Worm (Caenorhabditis elegans) whole organism, young adult: ENCODE results near the gene F35D2.6.

Experiments used
- F49E8.2 ChIP-seq: sonication (generic microtip); optimal IDR thresholded peaks from 3 replicates; lab custom pipeline; 2017; ENCODE audit warnings: missing genetic modification characterization, mild to moderate bottlenecking, missing compliant biosample characterization, antibody characterized with exemption, moderate library complexity; ENCODE audit not compliant: insufficient read depth
- Y67H2A.10 ChIP-seq: fragments of 200-800 bp; sonication (Bioruptor generic); conservative IDR thresholded peaks from 2 replicates; pipeline ENCODE4 v1.3.6; 2022; ENCODE audit warnings: missing genetic modification reagents, missing genetic modification characterization, missing compliant biosample characterization
- ccch-3 ChIP-seq: fragments of 200-800 bp; sonication (Bioruptor generic); optimal IDR thresholded peaks from 2 replicates; lab custom pipeline; 2018; ENCODE audit warnings: mild to moderate bottlenecking, missing genetic modification characterization, missing compliant biosample characterization
- ets-4 ChIP-seq: fragments of 200-800 bp; sonication (Bioruptor generic); optimal IDR thresholded peaks from 2 replicates; lab custom pipeline; 2018; ENCODE audit warnings: mild to moderate bottlenecking, missing genetic modification characterization, missing compliant biosample characterization
- lin-35 ChIP-seq, 3 experiments: fragments of 150-350 bp in 2 of 3; sonication (generic microtip) in 1 of 3; optimal IDR thresholded peaks; 2 replicates each; lab custom pipeline; 2014 to 2018; ENCODE audit warnings: missing biosample characterization in 3 of 3, missing genetic modification characterization in 3 of 3, missing genetic modification reagents in 3 of 3
- mxl-1 ChIP-seq: sonication (generic microtip); optimal IDR thresholded peaks from 2 replicates; lab custom pipeline; 2016; ENCODE audit warnings: missing genetic modification characterization, missing compliant biosample characterization
- nfya-1 ChIP-seq: sonication (generic microtip); optimal IDR thresholded peaks from 2 replicates; lab custom pipeline; 2017; ENCODE audit warnings: antibody characterized with exemption, missing compliant biosample characterization, missing genetic modification characterization, borderline replicate concordance; ENCODE audit not compliant: insufficient read depth
- nhr-120 ChIP-seq: fragments of 200-800 bp; sonication (Bioruptor generic); IDR thresholded peaks from 2 replicates; pipeline ENCODE4 v1.3.6; 2022; ENCODE audit warnings: missing genetic modification characterization, missing compliant biosample characterization
- zim-3 ChIP-seq: sonication (generic microtip); optimal IDR thresholded peaks from 2 replicates; lab custom pipeline; 2017; ENCODE audit warnings: mild to moderate bottlenecking, missing genetic modification characterization, moderate library complexity, missing compliant biosample characterization

DNA sequence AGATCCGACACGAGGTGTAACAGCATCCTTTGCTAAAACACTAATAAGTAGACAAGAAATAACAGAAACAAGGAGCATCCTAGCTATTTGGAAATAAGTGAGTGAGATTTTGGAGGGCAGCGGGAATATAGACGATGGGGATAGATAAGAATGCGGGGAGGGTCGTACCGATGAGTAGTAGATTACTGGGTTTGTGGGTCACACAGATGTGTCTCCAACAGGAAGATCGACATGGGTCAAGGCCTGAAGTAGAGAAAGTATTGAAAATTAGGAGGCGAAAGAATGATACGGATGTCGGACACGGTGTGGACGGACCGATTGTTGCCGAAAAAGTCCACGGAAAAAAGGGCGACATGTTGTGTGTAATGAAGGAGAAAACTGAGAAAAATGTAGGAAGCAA lies 43.1 kb upstream of the F35D2.6 start, which contains the start of gene wrt-10:
- TF ChIP-seq nhr-120 (GFP tag; lab: Robert Waterston, UW), result no peak
- no peak for TF ChIP-seq F49E8.2 (tag; lab: Kevin White, UChicago)
- no peak for TF ChIP-seq ccch-3 (GFP tag; lab: Kevin White, UChicago)
- TF ChIP-seq mxl-1, result no peak
- no peak for TF ChIP-seq lin-35 (GFP tag; optimal IDR thresholded peaks at IDR 0.05; lab: Kevin White, UChicago)
- no peak for TF ChIP-seq ets-4 (GFP tag; lab: Kevin White, UChicago)
- TF ChIP-seq Y67H2A.10, result no peak
- TF ChIP-seq zim-3 (tag; lab: Kevin White, UChicago), result no peak
- no peak for TF ChIP-seq nfya-1 (tag; lab: Kevin White, UChicago)
